Fruit fly (Drosophila melanogaster): Measurements from ENCODE around the gene ppk15.

- no peak for TF ChIP-seq CG34406 (GFP tag; optimal IDR thresholded peaks at IDR 0.05)
- no peak for TF ChIP-seq Lpt (GFP tag; optimal IDR thresholded peaks at IDR 0.05)
- TF ChIP-seq fkh (GFP tag; optimal IDR thresholded peaks at IDR 0.05) = no peak
- TF ChIP-seq net (GFP tag; optimal IDR thresholded peaks at IDR 0.05) = no peak
- no peak for TF ChIP-seq CG8119 (GFP tag; IDR thresholded peaks at IDR 0.05)
- TF ChIP-seq CG6792 (GFP tag; optimal IDR thresholded peaks at IDR 0.05) = no peak
- no peak for TF ChIP-seq Ets96B (tag; optimal IDR thresholded peaks at IDR 0.05)
These were observed 21.5 kb upstream of the ppk15 start, which contains the start of gene CG6503 for dm6 chr3R:26425005-26425404.
